Fruit fly (Drosophila melanogaster): ENCODE measurements around the gene CG9641.

Gene CG9641

dm6 chr2L:2972439-2972936, 4.2 kb downstream of the CG9641 start, which contains the start of the genes Rrp1 and gammaTub23C (continued):
- TF ChIP-seq CG12071 (GFP tag; optimal IDR thresholded peaks at IDR 0.05): peak; percentile 69
- TF ChIP-seq Sry-δ (GFP tag; optimal IDR thresholded peaks at IDR 0.05): peak; percentile 70
- peak; percentile 84 for TF ChIP-seq CG3407 (GFP tag; optimal IDR thresholded peaks at IDR 0.05)
- TF ChIP-seq CG6254 (GFP tag; optimal IDR thresholded peaks at IDR 0.05): peak; percentile 77
- peak; percentile 67 for TF ChIP-seq CG3995 (GFP tag; optimal IDR thresholded peaks at IDR 0.05)
- peak; percentile 68 for TF ChIP-seq seq (GFP tag; IDR thresholded peaks at IDR 0.05)
- peak; percentile 19 for TF ChIP-seq CG7987 (GFP tag; optimal IDR thresholded peaks at IDR 0.05)
- peak; percentile 77; the same call in 1 of the 2 replicates for TF ChIP-seq Doc2 (GFP tag; IDR thresholded peaks at IDR 0.05)
- TF ChIP-seq abd-A (tag; optimal IDR thresholded peaks at IDR 0.05): no peak
- TF ChIP-seq CG13775 (GFP tag; optimal IDR thresholded peaks at IDR 0.05): peak; percentile 96
- peak; percentile 47; the same call in 1 of the 2 replicates for TF ChIP-seq ap (GFP tag; IDR thresholded peaks at IDR 0.05)
- TF ChIP-seq org-1 (GFP tag; optimal IDR thresholded peaks at IDR 0.05): peak; percentile 89
- TF ChIP-seq CG17359 (tag; optimal IDR thresholded peaks at IDR 0.05): peak; percentile 84
- peak; percentile 84 for TF ChIP-seq Nf-YC (tag; optimal IDR thresholded peaks at IDR 0.05)
- peak; percentile 82 for TF ChIP-seq CG8290 (GFP tag; optimal IDR thresholded peaks at IDR 0.05)
- peak in 1 of 2 experiments; percentile 60 for TF ChIP-seq CG8290 (tag; optimal IDR thresholded peaks at IDR 0.05)
- TF ChIP-seq trh (GFP tag; optimal IDR thresholded peaks at IDR 0.05): peak; percentile 78
- TF ChIP-seq CG7839 (tag; optimal IDR thresholded peaks at IDR 0.05): peak; percentile 94
- peak; percentile 92 for TF ChIP-seq Ssrp (tag; optimal IDR thresholded peaks at IDR 0.05)
- TF ChIP-seq CG7556 (GFP tag; optimal IDR thresholded peaks at IDR 0.05): peak; percentile 94
- peak; percentile 87 for TF ChIP-seq Six4 (GFP tag; optimal IDR thresholded peaks at IDR 0.05)
- TF ChIP-seq bowl (GFP tag; IDR thresholded peaks at IDR 0.05): no peak
- TF ChIP-seq trem (tag; optimal IDR thresholded peaks at IDR 0.05): peak; percentile 90
- peak in 1 of 2 experiments; percentile 3 for TF ChIP-seq Trl (optimal IDR thresholded peaks at IDR 0.05)
- TF ChIP-seq Trl (GFP tag; optimal IDR thresholded peaks at IDR 0.05): peak; percentile 73
- no peak for TF ChIP-seq mld (GFP tag; IDR thresholded peaks at IDR 0.05; ENCODE audit: partially characterized antibody)
- TF ChIP-seq bab2 (GFP tag; optimal IDR thresholded peaks at IDR 0.05): peak; percentile 63
- TF ChIP-seq pan (optimal IDR thresholded peaks at IDR 0.05): no peak
- TF ChIP-seq pan (GFP tag; optimal IDR thresholded peaks at IDR 0.05 in 1 of 2, IDR thresholded peaks at IDR 0.05 in 1 of 2): peak in 1 of 2 experiments; percentile 82
- peak; percentile 47 for TF ChIP-seq pros (GFP tag; optimal IDR thresholded peaks at IDR 0.05)
- TF ChIP-seq CG12236 (GFP tag; optimal IDR thresholded peaks at IDR 0.05): peak; percentile 41
- peak; percentile 67 for TF ChIP-seq CG8089 (GFP tag; optimal IDR thresholded peaks at IDR 0.05)
- TF ChIP-seq CG34422 (GFP tag; IDR thresholded peaks at IDR 0.05): peak; percentile 74; the same call in 2 of the 3 replicates
- TF ChIP-seq mam (GFP tag; optimal IDR thresholded peaks at IDR 0.05): peak; percentile 72
- peak; percentile 72 for TF ChIP-seq Mes4 (GFP tag; optimal IDR thresholded peaks at IDR 0.05)
- peak; percentile 46 for TF ChIP-seq fd64A (GFP tag; optimal IDR thresholded peaks at IDR 0.05)
- peak; percentile 45 for TF ChIP-seq stwl (tag; optimal IDR thresholded peaks at IDR 0.05)
- no peak for TF ChIP-seq CG11398 (GFP tag; optimal IDR thresholded peaks at IDR 0.05)
- TF ChIP-seq CrebB (tag; optimal IDR thresholded peaks at IDR 0.05): peak; percentile 38
- TF ChIP-seq CG4820 (GFP tag; optimal IDR thresholded peaks at IDR 0.05): peak; percentile 93
- TF ChIP-seq zf30C (GFP tag; optimal IDR thresholded peaks at IDR 0.05): no peak
- TF ChIP-seq CG6765 (GFP tag; optimal IDR thresholded peaks at IDR 0.05): peak; percentile 79
- peak; percentile 61 for TF ChIP-seq Sry-β (GFP tag; optimal IDR thresholded peaks at IDR 0.05)
- TF ChIP-seq eyg (GFP tag; optimal IDR thresholded peaks at IDR 0.05): peak; percentile 35
- TF ChIP-seq Dip3 (GFP tag; optimal IDR thresholded peaks at IDR 0.05): peak; percentile 81
- peak; percentile 95 for TF ChIP-seq CG9727 (GFP tag; optimal IDR thresholded peaks at IDR 0.05)
- peak; percentile 90 for TF ChIP-seq dysf (GFP tag; IDR thresholded peaks at IDR 0.05)
- peak; percentile 74 for TF ChIP-seq Lhr (GFP tag; optimal IDR thresholded peaks at IDR 0.05)
- TF ChIP-seq crc (GFP tag; optimal IDR thresholded peaks at IDR 0.05): no peak
- TF ChIP-seq NC2α (GFP tag; optimal IDR thresholded peaks at IDR 0.05): no peak
- TF ChIP-seq Ets97D (GFP tag; optimal IDR thresholded peaks at IDR 0.05): peak; percentile 37
- TF ChIP-seq Sin3A (optimal IDR thresholded peaks at IDR 0.05): peak; percentile 75

Measured in whole organism, embryonic.